Fruit fly (Drosophila melanogaster) S2 (cell line): ENCODE measurements around the gene verm.

Experiments used
- CG8478 ChIP-seq: fragments of >200 bp; optimal IDR thresholded peaks from 2 replicates; lab custom pipeline; 2018
- CTCF ChIP-seq, 2 experiments: fragments of >200 bp; optimal IDR thresholded peaks; 2 replicates each; lab custom pipeline; 2018

DNA sequence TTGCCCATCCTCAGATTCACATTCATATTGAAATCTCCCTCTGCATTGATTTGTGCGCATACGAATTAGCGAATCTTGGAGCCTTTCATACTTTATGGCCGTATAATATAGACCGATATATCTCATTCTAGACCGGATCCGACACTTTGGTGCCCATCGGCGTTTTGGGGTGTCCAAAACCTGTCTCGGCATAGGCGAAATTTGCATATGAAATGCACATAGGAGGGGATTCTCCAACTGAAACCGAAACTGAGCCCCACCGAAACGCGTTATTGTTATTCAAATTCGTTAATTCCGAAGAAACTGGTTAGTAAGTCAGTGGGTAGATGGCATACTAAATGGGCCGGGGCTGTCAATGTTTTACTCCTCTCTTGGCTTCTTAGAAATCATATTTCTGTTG, 5.4 kb upstream of the verm start:
- no peak for TF ChIP-seq CG8478
- TF ChIP-seq CTCF (optimal IDR thresholded peaks at IDR 0.05; lab: Kevin White, UChicago): no peak
